Fruit fly (Drosophila melanogaster): ENCODE results near the gene nerfin-1.

nerfin-1 gene

dm6 chr3L:952152-952551 is 43.2 kb downstream of the nerfin-1 start (continued):
- TF ChIP-seq tna (GFP tag; IDR thresholded peaks at IDR 0.05; ENCODE audit: partially characterized antibody): no peak
- TF ChIP-seq Rfx (GFP tag; IDR thresholded peaks at IDR 0.05): peak; percentile 61; the same call in 1 of the 2 replicates
- TF ChIP-seq CG7987 (GFP tag; optimal IDR thresholded peaks at IDR 0.05): no peak
- TF ChIP-seq CG11247 (GFP tag; IDR thresholded peaks at IDR 0.05): no peak
- no peak for TF ChIP-seq trem (tag; optimal IDR thresholded peaks at IDR 0.05)
- TF ChIP-seq CG30431 (GFP tag; optimal IDR thresholded peaks at IDR 0.05): no peak
- no peak for TF ChIP-seq Bdp1 (GFP tag; optimal IDR thresholded peaks at IDR 0.05)
- no peak for TF ChIP-seq CG4282 (GFP tag; optimal IDR thresholded peaks at IDR 0.05)
- TF ChIP-seq Mrtf (GFP tag; IDR thresholded peaks at IDR 0.05): peak; percentile 53; the same call in 1 of the 3 replicates
- peak; percentile 14 for TF ChIP-seq Hmr (GFP tag; optimal IDR thresholded peaks at IDR 0.05)
- TF ChIP-seq hkb (optimal IDR thresholded peaks at IDR 0.05): no peak
- no peak for TF ChIP-seq hkb (GFP tag; IDR thresholded peaks at IDR 0.05)
- TF ChIP-seq CG1647 (GFP tag; optimal IDR thresholded peaks at IDR 0.05): no peak
- TF ChIP-seq lilli (GFP tag; optimal IDR thresholded peaks at IDR 0.05): no peak
- peak; percentile 59 for TF ChIP-seq CG2120 (GFP tag; optimal IDR thresholded peaks at IDR 0.05)
- no peak for TF ChIP-seq cas (GFP tag; IDR thresholded peaks at IDR 0.05)
- no peak for TF ChIP-seq btn (GFP tag; optimal IDR thresholded peaks at IDR 0.05)
- no peak for TF ChIP-seq Tbp (GFP tag; optimal IDR thresholded peaks at IDR 0.05)
- TF ChIP-seq CG2199 (GFP tag; IDR thresholded peaks at IDR 0.05): no peak
- TF ChIP-seq CG14965 (GFP tag; optimal IDR thresholded peaks at IDR 0.05; ENCODE audit: borderline replicate concordance): no peak
- TF ChIP-seq aop (GFP tag; IDR thresholded peaks at IDR 0.05): no peak
- 0 out of 2 replicates have a peak, but pooled peaks have one; percentile 21 for TF ChIP-seq Doc2 (GFP tag; IDR thresholded peaks at IDR 0.05)
- no peak for TF ChIP-seq dimm (GFP tag; IDR thresholded peaks at IDR 0.05)
- TF ChIP-seq CG8359 (GFP tag; optimal IDR thresholded peaks at IDR 0.05; ENCODE audit: borderline replicate concordance): no peak
- no peak for TF ChIP-seq tap (tag; optimal IDR thresholded peaks at IDR 0.05)
- no peak for TF ChIP-seq dan (GFP tag; IDR thresholded peaks at IDR 0.05)
- peak; percentile 10; the same call in 1 of the 2 replicates for TF ChIP-seq lmd (GFP tag; IDR thresholded peaks at IDR 0.05)
- no peak for TF ChIP-seq hbn (GFP tag; IDR thresholded peaks at IDR 0.05; ENCODE audit: partially characterized antibody)
- no peak for TF ChIP-seq Hmx (GFP tag; optimal IDR thresholded peaks at IDR 0.05)
- TF ChIP-seq Usf (GFP tag; optimal IDR thresholded peaks at IDR 0.05): no peak
- no peak for TF ChIP-seq pros (GFP tag; optimal IDR thresholded peaks at IDR 0.05)
- no peak for TF ChIP-seq ase (GFP tag; IDR thresholded peaks at IDR 0.05)

- peak; percentile 4 for TF ChIP-seq lab (GFP tag; optimal IDR thresholded peaks at IDR 0.05)
- TF ChIP-seq Taf1 (GFP tag; IDR thresholded peaks at IDR 0.05): 0 out of 2 replicates have a peak, but pooled peaks have one; percentile 13
- no peak for TF ChIP-seq Trl (optimal IDR thresholded peaks at IDR 0.05)
- TF ChIP-seq Trl (GFP tag; optimal IDR thresholded peaks at IDR 0.05): no peak
- peak; percentile 76 for TF ChIP-seq sens (GFP tag)
- TF ChIP-seq CG4707 (GFP tag; optimal IDR thresholded peaks at IDR 0.05): no peak
- no peak for TF ChIP-seq tap (tag; optimal IDR thresholded peaks at IDR 0.05)
- TF ChIP-seq scrt (GFP tag; optimal IDR thresholded peaks at IDR 0.05): no peak
- no peak for TF ChIP-seq Fer1 (GFP tag; optimal IDR thresholded peaks at IDR 0.05)
- TF ChIP-seq crol (GFP tag; IDR thresholded peaks at IDR 0.05): 0 out of 2 replicates have a peak, but pooled peaks have one; percentile 12
Measured at dm6 chr3L:956862-957261, 48.0 kb downstream of the nerfin-1 start.

- no peak for TF ChIP-seq MTF-1 (GFP tag; optimal IDR thresholded peaks at IDR 0.05; ENCODE audit: borderline replicate concordance)
- no peak for TF ChIP-seq ham (GFP tag; IDR thresholded peaks at IDR 0.05)
- no peak for TF ChIP-seq Gsc (GFP tag; IDR thresholded peaks at IDR 0.05)
- no peak for TF ChIP-seq nmo (GFP tag; optimal IDR thresholded peaks at IDR 0.05)
- TF ChIP-seq Optix (GFP tag; IDR thresholded peaks at IDR 0.05): no peak
- TF ChIP-seq CG2889 (GFP tag; IDR thresholded peaks at IDR 0.05): no peak
- TF ChIP-seq gfzf (GFP tag; optimal IDR thresholded peaks at IDR 0.05): no peak
- TF ChIP-seq Deaf1 (tag; optimal IDR thresholded peaks at IDR 0.05): peak; percentile 76
- TF ChIP-seq eyg (GFP tag; optimal IDR thresholded peaks at IDR 0.05): no peak
- no peak for TF ChIP-seq CG6254 (GFP tag; optimal IDR thresholded peaks at IDR 0.05)
- TF ChIP-seq exex (tag; optimal IDR thresholded peaks at IDR 0.05): peak; percentile 98
- no peak for TF ChIP-seq h (optimal IDR thresholded peaks at IDR 0.05)
- TF ChIP-seq dmrt99B (tag; optimal IDR thresholded peaks at IDR 0.05): no peak
Measured at dm6 chr3L:958605-959004, 49.7 kb downstream of the nerfin-1 start.

Measured in whole organism, embryonic.